Worm (Caenorhabditis elegans) whole organism, L4/young adult: ENCODE results near the gene prk-1.

ENCODE experiments used
- W03F9.2 ChIP-seq: fragments of 150-350 bp; optimal IDR thresholded peaks from 2 replicates; lab custom pipeline; 2014; ENCODE audit warnings: missing biosample characterization, missing genetic modification characterization
- dao-5 ChIP-seq: sonication (generic microtip); optimal IDR thresholded peaks from 2 replicates; lab custom pipeline; 2016; ENCODE audit warnings: missing genotype, missing genetic modification characterization, moderate library complexity, missing compliant biosample characterization
- him-1 ChIP-seq: sonication (generic microtip); optimal IDR thresholded peaks from 2 replicates; lab custom pipeline; 2016; ENCODE audit warnings: missing genotype, missing genetic modification reagents, missing genetic modification characterization, missing compliant biosample characterization

The prk-1 gene

DNA sequence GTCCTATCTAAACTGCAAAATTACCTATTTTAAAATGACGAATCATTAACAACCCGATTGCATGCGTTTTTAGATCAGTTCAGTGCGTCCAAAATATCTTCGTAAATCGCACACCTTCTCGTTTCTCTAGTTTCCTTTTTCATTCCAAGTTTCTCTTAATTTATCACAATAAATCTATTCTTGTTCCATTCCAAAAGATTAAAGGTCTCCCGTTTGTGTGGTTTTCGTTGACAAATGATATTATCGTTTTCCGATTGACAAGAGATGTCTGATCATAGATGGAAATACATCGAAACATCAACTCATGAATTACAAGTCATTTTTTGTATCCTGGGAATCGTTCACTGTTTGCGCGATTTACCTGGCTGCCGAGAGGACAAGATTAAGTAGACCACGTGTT is 3.2 kb downstream of the prk-1 start:
- TF ChIP-seq dao-5 (no peak), W03F9.2 (tag; lab: Kevin White, UChicago) (no peak), him-1 (tag; lab: Kevin White, UChicago) (no peak)

ce11 chrIII:7002143-7002542 is 12.2 kb downstream of the prk-1 start:
- TF ChIP-seq him-1 (tag; lab: Kevin White, UChicago) (no peak), W03F9.2 (tag; lab: Kevin White, UChicago) (no peak), dao-5 (no peak)

DNA sequence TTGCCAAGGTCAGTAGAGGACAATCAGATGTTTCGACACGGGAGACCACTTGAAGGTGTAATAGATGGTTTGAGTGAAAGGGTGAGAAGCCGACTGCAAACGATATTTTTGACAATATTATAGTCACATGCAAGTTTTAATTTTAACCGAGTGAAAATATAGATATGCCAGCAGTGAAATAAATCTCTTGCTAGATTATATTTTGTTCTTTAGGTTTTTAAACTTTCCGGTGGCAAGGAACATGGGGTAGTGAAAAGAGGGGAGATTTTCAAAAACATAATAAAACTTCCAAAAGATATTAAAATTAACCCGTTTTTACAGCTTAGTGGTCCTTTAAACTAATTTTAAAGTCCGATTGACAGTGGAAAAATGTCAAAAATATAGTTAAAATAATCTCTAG is 15.4 kb downstream of the prk-1 start, which contains the start of gene C06E8.5:
Gene C06E8.5 (minus strand): TSS at position 101 of the 400 bp plus-strand sequence.
- TF ChIP-seq him-1 (tag; lab: Kevin White, UChicago), result no peak
- TF ChIP-seq W03F9.2 (tag; lab: Kevin White, UChicago), result no peak
- TF ChIP-seq dao-5, result no peak

DNA sequence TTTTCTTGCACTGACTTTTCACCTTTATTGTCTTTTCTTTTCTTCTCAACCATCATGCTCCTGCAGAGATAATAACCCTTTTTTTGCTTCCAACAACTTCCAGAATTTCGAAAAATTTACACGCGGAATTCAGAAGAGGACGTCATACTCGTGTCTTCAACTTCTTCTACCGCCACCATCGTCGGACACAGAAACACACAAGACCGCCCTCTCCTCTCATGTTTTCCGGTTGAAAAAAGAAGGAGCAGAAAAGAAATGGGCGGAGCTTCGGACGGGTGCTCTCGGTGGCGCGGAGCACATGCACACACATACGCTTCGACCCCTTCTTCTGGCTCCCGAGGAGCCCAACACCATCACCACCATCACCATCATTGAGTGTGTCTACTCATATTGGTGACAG is 18.9 kb downstream of the prk-1 start, which contains the start of gene lgc-38:
Gene lgc-38 (plus strand): TSS at position 301 of the 400 bp plus-strand sequence.
- TF ChIP-seq him-1 (tag; lab: Kevin White, UChicago) (no peak), dao-5 (no peak), W03F9.2 (tag; lab: Kevin White, UChicago) (no peak)

- TF ChIP-seq W03F9.2 (tag; lab: Kevin White, UChicago) (no peak), him-1 (tag; lab: Kevin White, UChicago) (no peak), dao-5 (no peak)
Observed at ce11 chrIII:7012060-7012459, 22.1 kb downstream of the prk-1 start.

DNA sequence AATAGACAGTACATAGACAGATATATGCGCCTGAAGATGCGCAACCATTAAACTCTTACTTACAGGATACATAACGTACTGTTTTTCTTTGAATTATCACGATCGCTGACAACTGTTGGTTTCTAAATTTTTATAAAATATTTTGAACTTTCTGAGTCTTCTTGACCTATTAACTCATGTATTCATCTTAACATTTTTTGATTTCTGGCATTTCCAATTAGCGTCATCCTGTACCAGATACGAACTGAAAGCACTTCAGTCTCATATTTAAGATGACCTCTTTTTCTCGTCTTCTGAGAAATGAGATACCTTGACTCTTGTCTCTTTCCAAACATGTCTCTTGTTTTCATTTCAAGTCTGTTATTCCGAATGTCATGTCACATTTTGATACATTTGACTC is 23.8 kb downstream of the prk-1 start:
- TF ChIP-seq W03F9.2 (tag; lab: Kevin White, UChicago), result no peak
- no peak for TF ChIP-seq him-1 (tag; lab: Kevin White, UChicago)
- no peak for TF ChIP-seq dao-5

ce11 chrIII:7019724-7020123 is 29.8 kb downstream of the prk-1 start:
- TF ChIP-seq W03F9.2 (tag; lab: Kevin White, UChicago) (no peak), him-1 (tag; lab: Kevin White, UChicago) (no peak), dao-5 (no peak)

- TF ChIP-seq him-1 (tag; lab: Kevin White, UChicago), result no peak
- TF ChIP-seq W03F9.2 (tag; lab: Kevin White, UChicago), result no peak
- TF ChIP-seq dao-5, result no peak
Observed at ce11 chrIII:7020500-7020899, 30.5 kb downstream of the prk-1 start, which contains the start of gene col-8. TSS of gene col-8 (minus strand) at chrIII:7020600.

- TF ChIP-seq dao-5 (no peak), W03F9.2 (tag; lab: Kevin White, UChicago) (peak; percentile 37), him-1 (tag; lab: Kevin White, UChicago) (no peak)
Observed at ce11 chrIII:7021156-7021637, 31.2 kb downstream of the prk-1 start, which contains the start of gene rfl-1. TSS of gene rfl-1 (plus strand) at chrIII:7021206.

ce11 chrIII:7025839-7026238 is 35.9 kb downstream of the prk-1 start:
- TF ChIP-seq dao-5 (no peak), him-1 (tag; lab: Kevin White, UChicago) (no peak), W03F9.2 (tag; lab: Kevin White, UChicago) (no peak)

DNA sequence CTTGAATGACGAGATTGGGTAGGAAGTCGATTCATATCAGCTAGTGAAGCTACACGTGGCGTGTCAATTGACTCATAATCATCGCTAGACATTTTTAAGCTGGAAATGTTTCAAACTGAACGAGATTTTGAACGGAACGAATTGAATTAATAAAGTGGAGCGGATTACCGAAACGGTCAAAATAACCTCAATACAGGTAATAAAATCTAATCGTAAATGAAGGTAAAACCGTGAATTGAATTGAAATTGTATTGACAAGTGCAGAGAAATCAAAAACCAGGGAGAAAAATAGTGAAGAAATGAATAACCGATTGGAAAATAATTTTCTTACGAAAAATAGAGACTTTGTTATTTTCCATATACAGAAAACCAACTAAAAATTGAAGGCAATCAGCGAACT is 39.1 kb downstream of the prk-1 start, which contains the start of gene cyk-1:
Gene cyk-1 (minus strand): TSS at position 101 of the 400 bp plus-strand sequence.
- TF ChIP-seq him-1 (tag; lab: Kevin White, UChicago) (no peak), W03F9.2 (tag; lab: Kevin White, UChicago) (no peak), dao-5 (no peak)

DNA sequence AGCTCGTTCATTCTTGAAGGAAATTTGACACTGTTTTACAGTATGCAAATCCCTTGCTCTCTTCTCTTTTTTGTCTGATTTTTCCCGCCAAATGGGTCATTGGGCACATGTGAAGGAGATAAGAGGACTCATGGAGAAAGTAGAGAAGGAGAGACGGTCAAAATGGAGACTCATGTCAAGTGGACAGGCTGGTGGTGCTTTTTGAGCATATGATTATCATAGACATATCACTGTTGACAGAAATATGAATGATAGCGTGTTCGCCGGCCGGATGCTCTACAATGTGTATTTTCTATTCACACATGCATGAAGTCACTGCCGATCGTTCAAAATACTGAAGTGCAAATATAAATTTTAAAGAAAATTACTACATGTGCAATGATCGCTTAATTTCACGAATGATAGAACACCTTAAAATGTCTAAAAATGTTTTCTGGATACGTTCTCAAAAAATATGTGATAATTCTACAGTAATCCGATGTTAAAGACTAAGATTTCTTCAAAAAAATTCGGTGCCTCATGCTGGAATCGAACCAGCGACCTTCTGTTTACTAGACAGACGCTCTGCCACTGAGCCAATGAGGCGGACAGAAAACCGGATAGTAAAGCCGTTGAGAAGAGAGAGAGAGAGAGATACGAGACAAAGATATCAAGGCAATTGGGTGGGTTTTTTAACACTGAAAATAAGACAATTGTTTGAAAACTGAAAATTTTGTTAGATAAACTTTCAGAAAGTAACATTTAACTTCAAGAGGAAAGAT is 40.3 kb downstream of the prk-1 start:
- peak; percentile 50 for TF ChIP-seq him-1 (tag; lab: Kevin White, UChicago)
- TF ChIP-seq dao-5, result no peak

DNA sequence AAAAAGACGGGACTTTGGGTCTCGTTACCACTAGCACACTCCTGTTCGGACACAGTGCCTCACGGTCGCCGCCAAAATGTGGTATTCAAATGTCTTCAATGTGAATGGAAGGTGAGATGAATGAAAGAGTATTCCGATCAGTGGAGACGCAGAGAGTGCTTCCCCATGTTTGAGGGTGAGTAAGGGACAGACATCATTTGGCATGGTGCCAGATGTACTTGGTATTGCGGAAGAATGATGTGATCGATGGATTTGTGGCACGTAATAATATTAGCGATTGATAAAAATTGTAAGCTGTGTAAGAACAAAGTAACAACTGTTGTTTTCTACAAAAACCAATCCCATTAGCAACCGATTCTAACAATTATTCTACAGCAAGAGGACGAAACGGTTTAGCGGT is 42.1 kb downstream of the prk-1 start:
- TF ChIP-seq him-1 (tag; lab: Kevin White, UChicago), result no peak
- no peak for TF ChIP-seq W03F9.2 (tag; lab: Kevin White, UChicago)
- TF ChIP-seq dao-5, result no peak
